1 fruit fly cellular context compared by ENCODE assay signal in the genomic region with DNA sequence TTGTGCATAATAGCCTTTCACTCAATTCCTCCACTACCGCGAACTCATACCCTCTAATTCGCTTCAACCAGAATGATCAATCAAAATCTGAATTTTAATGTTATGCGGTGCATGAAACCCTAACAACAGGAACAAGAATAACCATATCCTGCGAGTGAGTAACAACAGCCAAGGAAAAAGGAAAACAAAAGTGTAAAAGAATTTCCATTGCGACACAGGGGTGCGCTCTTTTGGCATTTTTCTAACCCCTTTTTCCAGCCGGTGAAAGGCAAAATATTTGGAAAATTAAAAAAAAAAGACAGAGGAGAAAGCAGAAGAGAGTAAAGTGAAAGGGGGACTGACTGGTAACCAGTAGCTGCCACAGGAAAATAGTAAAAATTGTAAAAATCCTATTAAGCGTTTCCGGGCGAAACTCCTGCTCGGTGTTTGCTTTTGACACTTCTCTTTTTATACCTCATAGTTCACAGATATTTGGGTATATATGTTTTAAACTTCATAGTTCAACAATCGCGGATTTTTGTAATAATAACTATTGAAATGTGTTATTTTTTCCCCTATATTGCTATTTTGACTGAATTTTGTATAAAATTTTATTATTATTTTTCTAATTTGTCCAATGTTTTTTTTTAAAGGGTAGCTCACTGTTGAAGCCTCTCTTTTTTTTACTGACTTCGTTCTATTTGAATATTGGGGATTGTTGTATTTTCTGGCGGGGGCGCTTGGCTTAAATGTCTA.
A peak's percentile ranks its signal among the peaks of the same experiment; 100 is the strongest.
TF ChIP-seq lines count a peak whose summit lies in the region.

No protein-coding gene starts in this region.

TF ChIP-seq in whole organism, embryonic, 481 proteins besides CTCF, POLR2A, EP300 and RAD21 (continued from another document):
- TF ChIP-seq CG11695 (GFP tag; IDR thresholded peaks at IDR 0.05; lab: Robert Waterston, UW) = 0 out of 3 replicates have a peak, but pooled peaks have one; percentile 13
- peak; percentile 30 for TF ChIP-seq Oli (tag; optimal IDR thresholded peaks at IDR 0.05; lab: Kevin White, UChicago)
- peak; percentile 45 for TF ChIP-seq fd96Cb (tag; optimal IDR thresholded peaks at IDR 0.05; lab: Kevin White, UChicago)
- peak; percentile 25; the same call in 1 of the 2 replicates for TF ChIP-seq CG10366 (GFP tag; IDR thresholded peaks at IDR 0.05; lab: Robert Waterston, UW)
- peak; percentile 44 for TF ChIP-seq CG15696 (tag; optimal IDR thresholded peaks at IDR 0.05; lab: Kevin White, UChicago)
- peak; percentile 30 for TF ChIP-seq CG3407 (GFP tag; optimal IDR thresholded peaks at IDR 0.05; lab: Kevin White, UChicago)
- no peak for TF ChIP-seq caup (GFP tag; optimal IDR thresholded peaks at IDR 0.05; lab: Kevin White, UChicago; ENCODE audit: severe bottlenecking)
- peak; percentile 46 for TF ChIP-seq CG15601 (tag; optimal IDR thresholded peaks at IDR 0.05; lab: Kevin White, UChicago)
- peak; percentile 51 for TF ChIP-seq phol (tag; optimal IDR thresholded peaks at IDR 0.05; lab: Kevin White, UChicago)
- TF ChIP-seq CG12236 (GFP tag; optimal IDR thresholded peaks at IDR 0.05; lab: Kevin White, UChicago) = no peak
- peak; percentile 78 for TF ChIP-seq Xrp1 (GFP tag; IDR thresholded peaks at IDR 0.05; lab: Robert Waterston, UW)
- TF ChIP-seq CG8281 (tag; optimal IDR thresholded peaks at IDR 0.05; lab: Kevin White, UChicago) = no peak
- TF ChIP-seq dmrt11E (tag; optimal IDR thresholded peaks at IDR 0.05; lab: Kevin White, UChicago) = peak; percentile 82
- TF ChIP-seq CG15269 (tag; optimal IDR thresholded peaks at IDR 0.05; lab: Kevin White, UChicago) = no peak
- no peak for TF ChIP-seq bbx (GFP tag; IDR thresholded peaks at IDR 0.05; lab: Robert Waterston, UW; ENCODE audit: partially characterized antibody)
- peak; percentile 80 for TF ChIP-seq sens (GFP tag; lab: Kevin White, UChicago)
- TF ChIP-seq grn (GFP tag; optimal IDR thresholded peaks at IDR 0.05; lab: Kevin White, UChicago) = no peak
- peak; percentile 20 for TF ChIP-seq CG7556 (GFP tag; optimal IDR thresholded peaks at IDR 0.05; lab: Kevin White, UChicago)
- no peak for TF ChIP-seq twi (tag; optimal IDR thresholded peaks at IDR 0.05; lab: Kevin White, UChicago)
- TF ChIP-seq lola (GFP tag; optimal IDR thresholded peaks at IDR 0.05; lab: Kevin White, UChicago) = peak in 1 of 3 experiments; percentile 63
- TF ChIP-seq Hr3 (GFP tag; optimal IDR thresholded peaks at IDR 0.05; lab: Kevin White, UChicago) = peak; percentile 19
- TF ChIP-seq grau (tag; optimal IDR thresholded peaks at IDR 0.05; lab: Kevin White, UChicago) = peak; percentile 33
- no peak for TF ChIP-seq danr (GFP tag; IDR thresholded peaks at IDR 0.05; lab: Robert Waterston, UW)
- peak; percentile 26 for TF ChIP-seq CG4424 (GFP tag; optimal IDR thresholded peaks at IDR 0.05; lab: Kevin White, UChicago)
- peak; percentile 35 for TF ChIP-seq CG1602 (GFP tag; optimal IDR thresholded peaks at IDR 0.05; lab: Kevin White, UChicago)
- TF ChIP-seq zfh1 (GFP tag; IDR thresholded peaks at IDR 0.05; lab: Robert Waterston, UW) = peak; percentile 62
- peak; percentile 10 for TF ChIP-seq D19B (GFP tag; optimal IDR thresholded peaks at IDR 0.05; lab: Kevin White, UChicago)
- TF ChIP-seq az2 (GFP tag; optimal IDR thresholded peaks at IDR 0.05; lab: Kevin White, UChicago) = peak; percentile 37
- peak; percentile 71 for TF ChIP-seq CG10979 (tag; optimal IDR thresholded peaks at IDR 0.05; lab: Kevin White, UChicago)
- peak in 1 of 2 experiments; percentile 68 for TF ChIP-seq bsh (GFP tag; optimal IDR thresholded peaks at IDR 0.05; lab: Kevin White, UChicago)
- TF ChIP-seq oc (tag; optimal IDR thresholded peaks at IDR 0.05; lab: Kevin White, UChicago) = peak; percentile 1
- peak; percentile 18 for TF ChIP-seq CoRest (tag; optimal IDR thresholded peaks at IDR 0.05; lab: Kevin White, UChicago)
- TF ChIP-seq trem (tag; optimal IDR thresholded peaks at IDR 0.05; lab: Kevin White, UChicago) = peak; percentile 21
- TF ChIP-seq CG1647 (GFP tag; optimal IDR thresholded peaks at IDR 0.05; lab: Kevin White, UChicago) = no peak
- no peak for TF ChIP-seq crc (GFP tag; optimal IDR thresholded peaks at IDR 0.05; lab: Kevin White, UChicago)
- TF ChIP-seq CG2712 (tag; optimal IDR thresholded peaks at IDR 0.05; lab: Kevin White, UChicago) = peak; percentile 78
- peak; percentile 32; the same call in 1 of the 2 replicates for TF ChIP-seq CG1024 (GFP tag; IDR thresholded peaks at IDR 0.05; lab: Robert Waterston, UW)
- TF ChIP-seq CG10959 (GFP tag; IDR thresholded peaks at IDR 0.05; lab: Robert Waterston, UW) = 0 out of 2 replicates have a peak, but pooled peaks have one; percentile 45
- peak; percentile 29 for TF ChIP-seq CG8924 (tag; optimal IDR thresholded peaks at IDR 0.05; lab: Kevin White, UChicago)
- TF ChIP-seq Sox102F (GFP tag; optimal IDR thresholded peaks at IDR 0.05; lab: Kevin White, UChicago) = peak; percentile 50
- TF ChIP-seq Ssrp (tag; optimal IDR thresholded peaks at IDR 0.05; lab: Kevin White, UChicago) = peak; percentile 42
- TF ChIP-seq CG32532 (GFP tag; IDR thresholded peaks at IDR 0.05; lab: Robert Waterston, UW) = no peak
- peak; percentile 9 for TF ChIP-seq CG6254 (GFP tag; optimal IDR thresholded peaks at IDR 0.05; lab: Kevin White, UChicago)
- peak; percentile 37; the same call in 1 of the 2 replicates for TF ChIP-seq CG17328 (GFP tag; IDR thresholded peaks at IDR 0.05; lab: Robert Waterston, UW)
- TF ChIP-seq CG13424 (tag; optimal IDR thresholded peaks at IDR 0.05; lab: Kevin White, UChicago) = peak; percentile 21
- TF ChIP-seq CG9727 (GFP tag; optimal IDR thresholded peaks at IDR 0.05; lab: Kevin White, UChicago) = peak; percentile 54
- TF ChIP-seq Dref (GFP tag; IDR thresholded peaks at IDR 0.05; lab: Robert Waterston, UW) = no peak
- peak; percentile 95 for TF ChIP-seq nerfin-1 (tag; optimal IDR thresholded peaks at IDR 0.05; lab: Kevin White, UChicago)
- TF ChIP-seq Asciz (GFP tag; optimal IDR thresholded peaks at IDR 0.05; lab: Kevin White, UChicago) = no peak
- peak; percentile 21 for TF ChIP-seq CG10209 (GFP tag; optimal IDR thresholded peaks at IDR 0.05; lab: Kevin White, UChicago)
- peak; percentile 58 for TF ChIP-seq Blimp-1 (GFP tag; optimal IDR thresholded peaks at IDR 0.05; lab: Kevin White, UChicago)
- peak; percentile 53 for TF ChIP-seq unpg (GFP tag; optimal IDR thresholded peaks at IDR 0.05; lab: Kevin White, UChicago)
- peak; percentile 49 for TF ChIP-seq gsb-n (tag; optimal IDR thresholded peaks at IDR 0.05; lab: Kevin White, UChicago)
- TF ChIP-seq D19A (tag; optimal IDR thresholded peaks at IDR 0.05; lab: Kevin White, UChicago) = peak; percentile 62
- TF ChIP-seq CG18262 (tag; optimal IDR thresholded peaks at IDR 0.05; lab: Kevin White, UChicago) = peak; percentile 76
- TF ChIP-seq vvl (GFP tag; IDR thresholded peaks at IDR 0.05; lab: Robert Waterston, UW) = peak; percentile 58; the same call in 1 of the 2 replicates
